Worm (Caenorhabditis elegans) whole organism, dauer: Measurements from ENCODE around the gene cwn-1.

Source experiments
- unc-62 ChIP-seq: sonication (generic microtip); optimal IDR thresholded peaks from 2 replicates; lab custom pipeline; 2017; ENCODE audit warnings: missing biosample characterization, missing genetic modification reagents, missing genetic modification characterization

cwn-1 gene

ce11 chrII:97992-98763, 35.2 kb downstream of the cwn-1 start, which contains the start of the genes luc-7L3 and sftb-6:
luc-7L3 (minus strand) TSS chrII:98027.
sftb-6 (plus strand) TSS chrII:98404.
- no peak for TF ChIP-seq unc-62 (GFP tag; lab: Kevin White, UChicago)

ce11 chrII:95177-95576, 38.2 kb downstream of the cwn-1 start, which contains the start of gene C50D2.7:
C50D2.7 (minus strand) TSS chrII:95277.
- TF ChIP-seq unc-62 (GFP tag; lab: Kevin White, UChicago) = no peak

ce11 chrII:91419-91818, 42.0 kb downstream of the cwn-1 start, which contains the start of gene mcat-1:
mcat-1 (minus strand) TSS chrII:91519.
- TF ChIP-seq unc-62 (GFP tag; lab: Kevin White, UChicago) = no peak

- TF ChIP-seq unc-62 (GFP tag; lab: Kevin White, UChicago) = no peak
These were observed 45.5 kb downstream of the cwn-1 start for ce11 chrII:87937-88336.

DNA sequence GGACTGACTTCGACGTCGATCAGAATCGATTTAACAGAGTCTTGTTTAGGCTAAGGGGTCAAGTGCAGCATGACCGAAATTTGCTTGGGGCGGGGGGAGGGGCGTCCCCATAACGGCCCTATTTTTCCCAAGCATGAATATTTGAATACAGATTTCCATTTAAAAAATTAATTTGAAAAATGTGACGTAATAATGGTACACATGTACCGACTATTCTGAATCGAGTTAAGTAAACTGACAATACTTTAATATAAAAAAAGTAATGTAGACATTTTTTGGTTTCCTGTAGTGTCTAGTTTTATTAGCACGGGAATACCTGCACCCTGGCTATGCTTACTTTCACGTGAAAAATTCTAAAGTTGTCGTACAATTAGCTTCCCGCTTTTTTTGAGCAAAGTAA, 46.6 kb downstream of the cwn-1 start:
- TF ChIP-seq unc-62 (GFP tag; lab: Kevin White, UChicago) = no peak

ce11 chrII:84134-84533, 49.3 kb downstream of the cwn-1 start, which contains the start of gene C50D2.6:
C50D2.6 (plus strand) TSS chrII:84434.
- TF ChIP-seq unc-62 (GFP tag; lab: Kevin White, UChicago) = no peak
